Fruit fly (Drosophila melanogaster): Measurements from ENCODE around the gene ninaC.

DNA sequence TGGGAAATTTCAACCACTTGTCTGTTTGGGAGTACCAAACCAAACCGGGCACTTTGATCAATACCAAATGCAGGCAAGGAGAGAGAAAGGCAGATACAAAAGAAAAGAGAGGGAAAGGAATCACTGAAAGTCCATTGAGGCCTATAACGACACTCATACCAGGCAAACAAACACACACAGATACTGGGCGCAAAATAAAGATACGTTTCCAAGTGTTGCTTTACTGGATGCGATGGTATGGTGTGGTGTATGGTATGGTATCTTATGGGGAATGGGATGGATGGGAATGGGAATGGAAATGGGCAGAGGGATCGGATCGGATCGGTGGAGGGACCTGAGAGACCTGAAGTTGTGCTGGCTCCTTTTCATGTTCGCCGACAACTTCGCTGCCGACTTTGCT lies 37.4 kb upstream of the ninaC start:
- TF ChIP-seq OdsH (GFP tag; optimal IDR thresholded peaks at IDR 0.05) (no peak), CrebA (GFP tag; optimal IDR thresholded peaks at IDR 0.05; ENCODE audit: borderline replicate concordance) (no peak), usp (GFP tag; optimal IDR thresholded peaks at IDR 0.05) (no peak), Rel (GFP tag; optimal IDR thresholded peaks at IDR 0.05) (no peak), Rel (tag; optimal IDR thresholded peaks at IDR 0.05) (no peak), fru (GFP tag; optimal IDR thresholded peaks at IDR 0.05) (no peak), h (GFP tag; optimal IDR thresholded peaks at IDR 0.05) (no peak), dmrt93B (GFP tag; optimal IDR thresholded peaks at IDR 0.05) (no peak), Dif (GFP tag; optimal IDR thresholded peaks at IDR 0.05; ENCODE audit: partially characterized antibody) (no peak), psq (GFP tag; optimal IDR thresholded peaks at IDR 0.05) (no peak), sage (GFP tag; optimal IDR thresholded peaks at IDR 0.05) (no peak), N (GFP tag; optimal IDR thresholded peaks at IDR 0.05) (no peak), HLH106 (tag; optimal IDR thresholded peaks at IDR 0.05) (no peak)
